Fruit fly (Drosophila melanogaster): ENCODE results near the gene OXA1L.

- TF ChIP-seq psq (optimal IDR thresholded peaks at IDR 0.05): no peak
- no peak for TF ChIP-seq EcR (GFP tag; optimal IDR thresholded peaks at IDR 0.05)
Measured at dm6 chr3L:10871534-10871933, 14.7 kb downstream of the OXA1L start.

Measured in whole organism.